Worm (Caenorhabditis elegans) whole organism, L3 larva: ENCODE measurements around the gene lmtr-5.

Experiments
- R02D3.7 ChIP-seq: fragments of 150-350 bp; optimal IDR thresholded peaks from 2 replicates; lab custom pipeline; 2014; ENCODE audit warnings: missing biosample characterization, missing genetic modification characterization
- aly-2 ChIP-seq: fragments of 150-350 bp; optimal IDR thresholded peaks from 2 replicates; lab custom pipeline; 2014; ENCODE audit warnings: missing biosample characterization, missing genetic modification characterization
- ceh-16 ChIP-seq: sonication (generic microtip); optimal IDR thresholded peaks from 2 replicates; lab custom pipeline; 2017; ENCODE audit warnings: missing biosample characterization, missing genetic modification characterization
- ceh-28 ChIP-seq: fragments of 150-350 bp; optimal IDR thresholded peaks from 2 replicates; lab custom pipeline; 2014; ENCODE audit warnings: missing biosample characterization, missing genetic modification reagents, missing genetic modification characterization
- ceh-82 ChIP-seq: fragments of 150-350 bp; optimal IDR thresholded peaks from 2 replicates; lab custom pipeline; 2014; ENCODE audit warnings: missing biosample characterization, missing genetic modification characterization
- ceh-9 ChIP-seq: sonication (generic microtip); optimal IDR thresholded peaks from 2 replicates; lab custom pipeline; 2018; ENCODE audit warnings: missing biosample characterization, missing genetic modification characterization
- egl-27 ChIP-seq: sonication (generic microtip); optimal IDR thresholded peaks from 4 replicates; lab custom pipeline; 2017; ENCODE audit warnings: missing biosample characterization, missing genetic modification reagents, missing genetic modification characterization
- elt-1 ChIP-seq: fragments of 150-350 bp; optimal IDR thresholded peaks from 2 replicates; lab custom pipeline; 2014; ENCODE audit warnings: missing biosample characterization, missing genetic modification characterization
- elt-2 ChIP-seq: sonication (generic microtip); optimal IDR thresholded peaks from 2 replicates; lab custom pipeline; 2016; ENCODE audit warnings: missing genetic modification reagents, mild to moderate bottlenecking, missing genetic modification characterization, missing compliant biosample characterization
- elt-3 ChIP-seq, 3 experiments: fragments of 150-350 bp in 1 of 3; sonication (generic microtip) in 2 of 3; optimal IDR thresholded peaks; 2 replicates in 2 of 3; 4 replicates in 1 of 3; lab custom pipeline; 2014 to 2017; ENCODE audit warnings: missing biosample characterization in 3 of 3, missing genetic modification characterization in 3 of 3
- eor-1 ChIP-seq, 2 experiments: fragments of 150-350 bp; optimal IDR thresholded peaks; 2 replicates each; lab custom pipeline; 2014 to 2018; ENCODE audit warnings: missing biosample characterization in 2 of 2, missing genetic modification characterization in 2 of 2
- fkh-2 ChIP-seq: fragments of 150-350 bp; optimal IDR thresholded peaks from 2 replicates; lab custom pipeline; 2014; ENCODE audit warnings: missing biosample characterization, missing genetic modification reagents, missing genetic modification characterization
- lin-39 ChIP-seq: fragments of 150-350 bp; optimal IDR thresholded peaks from 2 replicates; lab custom pipeline; 2018; ENCODE audit warnings: missing biosample characterization, missing genetic modification reagents, missing genetic modification characterization
- lsy-12 ChIP-seq: sonication (generic microtip); optimal IDR thresholded peaks from 2 replicates; lab custom pipeline; 2016; ENCODE audit warnings: mild to moderate bottlenecking, missing genetic modification characterization, missing compliant biosample characterization
- mml-1 ChIP-seq: fragments of 150-350 bp; sonication (generic microtip); optimal IDR thresholded peaks from 3 replicates; lab custom pipeline; 2014; ENCODE audit warnings: missing biosample characterization, missing genetic modification characterization
- nhr-11 ChIP-seq: fragments of 150-350 bp; optimal IDR thresholded peaks from 2 replicates; lab custom pipeline; 2014; ENCODE audit warnings: missing biosample characterization, missing genetic modification characterization
- nhr-12 ChIP-seq: fragments of 150-350 bp; optimal IDR thresholded peaks from 2 replicates; lab custom pipeline; 2014; ENCODE audit warnings: missing biosample characterization, missing genetic modification characterization
- nhr-23 ChIP-seq: fragments of 150-350 bp; optimal IDR thresholded peaks from 2 replicates; lab custom pipeline; 2014; ENCODE audit warnings: missing biosample characterization, missing genetic modification reagents, missing genetic modification characterization
- nhr-237 ChIP-seq: fragments of 150-350 bp; optimal IDR thresholded peaks from 2 replicates; lab custom pipeline; 2014; ENCODE audit warnings: missing biosample characterization, missing genetic modification characterization
- nhr-25 ChIP-seq: sonication (generic microtip); optimal IDR thresholded peaks from 2 replicates; lab custom pipeline; 2017; ENCODE audit warnings: missing biosample characterization, missing genetic modification characterization
- nhr-28 ChIP-seq: fragments of 150-350 bp; optimal IDR thresholded peaks from 2 replicates; lab custom pipeline; 2014; ENCODE audit warnings: missing biosample characterization, missing genetic modification characterization
- nhr-43 ChIP-seq: sonication (generic microtip); optimal IDR thresholded peaks from 2 replicates; lab custom pipeline; 2016; ENCODE audit warnings: mild to moderate bottlenecking, missing genetic modification characterization, missing compliant biosample characterization; ENCODE audit not compliant: poor library complexity, severe bottlenecking
- nhr-67 ChIP-seq: fragments of 150-350 bp; optimal IDR thresholded peaks from 2 replicates; lab custom pipeline; 2014; ENCODE audit warnings: missing biosample characterization, missing genetic modification characterization
- nhr-76 ChIP-seq: fragments of 150-350 bp; sonication (generic microtip); optimal IDR thresholded peaks from 5 replicates; lab custom pipeline; 2014; ENCODE audit warnings: missing biosample characterization, missing genetic modification characterization
- pha-4 ChIP-seq: fragments of 150-350 bp; optimal IDR thresholded peaks from 2 replicates; lab custom pipeline; 2014; ENCODE audit warnings: missing biosample characterization, missing genetic modification reagents, missing genetic modification characterization
- sea-2 ChIP-seq: fragments of 150-350 bp; sonication (generic microtip); optimal IDR thresholded peaks from 4 replicates; lab custom pipeline; 2014; ENCODE audit warnings: missing biosample characterization, missing genetic modification reagents, missing genetic modification characterization
- tbx-2 ChIP-seq: sonication (generic microtip); optimal IDR thresholded peaks from 2 replicates; lab custom pipeline; 2016; ENCODE audit warnings: mild to moderate bottlenecking, missing genetic modification characterization, missing compliant biosample characterization
- unc-62 ChIP-seq: fragments of 150-350 bp; sonication (generic microtip); optimal IDR thresholded peaks from 4 replicates; lab custom pipeline; 2014; ENCODE audit warnings: missing biosample characterization, missing genetic modification reagents, missing genetic modification characterization
- ztf-11 ChIP-seq: fragments of 150-350 bp; optimal IDR thresholded peaks from 2 replicates; lab custom pipeline; 2014; ENCODE audit warnings: missing biosample characterization, missing genetic modification characterization

The lmtr-5 gene

DNA sequence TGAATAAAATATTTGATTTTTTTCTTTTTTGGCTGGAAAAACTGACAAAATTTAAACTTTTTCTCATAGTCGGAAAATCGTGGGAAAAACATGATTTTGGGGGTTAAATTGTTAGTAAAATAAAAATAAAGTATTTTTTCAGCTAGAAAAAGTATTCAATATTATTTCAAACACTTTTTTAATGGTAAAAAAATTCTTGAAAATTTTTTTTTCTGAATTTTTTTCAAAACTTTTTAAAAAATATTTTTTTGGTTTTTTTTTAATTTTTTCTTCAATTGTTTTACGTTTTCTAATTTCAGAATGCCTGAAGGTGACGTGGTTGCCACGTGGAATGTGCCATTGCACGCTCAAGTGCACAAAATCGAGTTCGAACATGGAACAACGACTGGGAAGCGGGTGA, 28.5 kb upstream of the lmtr-5 start, which contains the start of gene C44B11.1:
TSS of gene C44B11.1 (plus strand) at position 301 of the 400 bp plus-strand sequence.
- TF ChIP-seq tbx-2 = no peak
- TF ChIP-seq ztf-11 = no peak
- no peak for TF ChIP-seq eor-1 (tag; optimal IDR thresholded peaks at IDR 0.05; lab: Kevin White, UChicago)
- TF ChIP-seq ceh-82 = no peak
- no peak for TF ChIP-seq unc-62 (GFP tag; lab: Kevin White, UChicago)
- no peak for TF ChIP-seq pha-4 (tag; lab: Kevin White, UChicago)
- TF ChIP-seq nhr-67 (tag; lab: Kevin White, UChicago) = no peak
- TF ChIP-seq fkh-2 (tag; lab: Kevin White, UChicago) = no peak
- no peak for TF ChIP-seq nhr-43 (tag; lab: Kevin White, UChicago)
- TF ChIP-seq nhr-11 (tag; lab: Kevin White, UChicago) = no peak
- TF ChIP-seq ceh-16 (tag; lab: Kevin White, UChicago) = no peak
- TF ChIP-seq egl-27 (tag; lab: Kevin White, UChicago) = no peak
- no peak for TF ChIP-seq aly-2 (tag; lab: Kevin White, UChicago)
- TF ChIP-seq lin-39 = no peak

DNA sequence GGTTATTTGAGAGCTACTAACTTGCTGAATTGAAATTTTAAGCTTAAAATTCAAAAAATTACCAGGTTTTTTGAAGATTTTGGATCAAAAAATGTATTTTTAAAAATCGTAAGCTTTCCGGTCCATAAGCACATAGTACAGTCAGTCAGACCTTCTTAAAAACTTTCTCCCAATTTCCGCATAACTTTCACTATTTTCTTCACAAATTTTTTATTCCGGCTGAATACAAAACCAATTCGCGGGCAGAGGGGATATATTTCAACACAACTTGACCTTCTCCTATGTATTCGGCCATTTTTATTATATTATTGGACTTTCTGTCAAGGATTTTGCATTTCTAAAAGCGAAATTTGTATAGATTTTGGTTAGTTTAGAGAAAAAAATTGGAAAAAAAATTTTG, 23.0 kb upstream of the lmtr-5 start:
- TF ChIP-seq nhr-237 = no peak
- no peak for TF ChIP-seq ztf-11
- no peak for TF ChIP-seq lsy-12 (tag; lab: Kevin White, UChicago)
- no peak for TF ChIP-seq ceh-9 (tag; lab: Kevin White, UChicago)
- TF ChIP-seq elt-1 = no peak
- TF ChIP-seq ceh-16 (tag; lab: Kevin White, UChicago) = no peak
- no peak for TF ChIP-seq ceh-28 (tag; lab: Kevin White, UChicago)
- no peak for TF ChIP-seq lin-39
- TF ChIP-seq, all 47 proteins: peak for 0

DNA sequence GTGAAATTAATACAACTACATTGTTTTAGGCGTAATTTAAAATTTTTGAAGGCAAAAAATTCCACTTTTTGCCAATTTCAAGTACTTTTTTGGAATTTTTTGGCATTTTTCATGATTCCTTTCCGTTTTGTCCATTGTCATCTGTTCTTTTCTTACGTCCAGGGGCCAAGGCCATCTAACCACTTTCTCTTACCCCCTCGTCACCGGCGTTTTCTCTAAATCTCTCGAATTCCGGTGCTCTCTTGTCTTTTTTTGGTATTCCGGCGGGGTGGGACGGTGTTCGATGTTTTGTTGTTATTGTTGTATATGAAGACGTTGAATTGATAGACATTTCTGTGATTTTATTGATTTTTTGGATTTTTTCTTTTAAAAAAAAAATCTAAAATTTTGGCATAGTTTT, 21.9 kb upstream of the lmtr-5 start:
- TF ChIP-seq elt-1 (no peak), nhr-23 (tag; lab: Kevin White, UChicago) (peak; percentile 64), nhr-25 (tag; lab: Kevin White, UChicago) (peak; percentile 80)
- TF ChIP-seq, all 47 proteins: peak for 2

DNA sequence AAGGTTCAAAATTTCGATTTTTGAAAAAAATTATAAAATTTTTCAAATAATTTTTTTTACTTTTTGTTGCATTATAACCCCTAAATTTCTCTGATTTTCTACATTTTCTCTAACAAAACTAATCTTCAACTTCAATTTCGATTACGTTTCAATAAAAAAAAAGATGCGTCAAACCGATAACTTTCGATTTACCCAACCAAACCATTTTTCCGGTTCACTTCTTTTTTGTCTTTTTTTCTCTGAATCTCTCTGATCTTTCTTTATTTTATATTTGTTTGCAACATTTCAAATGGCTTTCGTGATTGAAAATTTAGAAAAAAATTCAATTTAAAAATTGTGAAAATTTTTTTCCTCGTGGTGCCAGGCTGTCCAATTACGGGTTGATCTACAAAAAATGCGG, 20.0 kb upstream of the lmtr-5 start:
- TF ChIP-seq fkh-2 (tag; lab: Kevin White, UChicago) (no peak), sea-2 (no peak), elt-2 (no peak), nhr-43 (tag; lab: Kevin White, UChicago) (no peak)

DNA sequence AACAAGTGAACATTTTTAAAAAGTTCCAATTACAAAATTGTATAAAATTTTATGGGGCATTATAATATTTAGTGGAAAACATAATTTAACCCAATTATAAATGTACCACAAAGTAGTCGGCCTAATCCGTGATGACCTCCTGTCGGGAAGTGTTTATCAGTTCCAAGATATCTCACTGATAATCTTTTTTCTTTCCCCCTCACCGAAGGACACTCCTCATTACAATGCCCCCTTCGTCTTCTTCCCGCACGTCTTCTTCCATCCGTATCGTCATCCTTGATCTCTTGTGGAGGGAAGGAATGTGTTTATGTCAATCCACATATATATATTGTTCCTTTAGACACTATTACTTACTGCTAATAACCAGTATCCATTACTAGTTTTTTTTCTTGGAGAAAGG, 18.2 kb upstream of the lmtr-5 start, which contains the start of gene R148.5:
TSS of gene R148.5 (plus strand) at position 331 of the 400 bp plus-strand sequence.
- peak; percentile 14 for TF ChIP-seq elt-1
- TF ChIP-seq ceh-28 (tag; lab: Kevin White, UChicago) = no peak

DNA sequence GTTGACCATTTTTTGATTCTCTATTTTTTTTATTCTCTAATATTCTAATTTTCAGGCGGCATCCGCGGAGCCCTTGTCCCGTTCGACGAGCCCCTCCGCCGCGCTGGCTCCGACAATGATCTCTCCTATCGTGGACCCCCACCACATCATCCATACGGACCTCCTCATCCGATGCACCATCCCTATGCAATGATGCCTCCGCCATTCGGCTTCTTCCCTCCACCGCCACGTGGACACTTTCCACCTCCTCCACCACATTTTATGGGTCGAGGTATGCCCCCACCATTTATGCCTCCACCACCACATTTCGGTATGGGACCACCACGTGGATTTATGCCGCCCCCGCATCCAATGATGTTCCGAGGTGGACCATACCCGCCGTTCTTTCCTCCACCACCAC, 14.2 kb upstream of the lmtr-5 start:
- TF ChIP-seq eor-1 (tag; optimal IDR thresholded peaks at IDR 0.05; lab: Kevin White, UChicago) (no peak), aly-2 (tag; lab: Kevin White, UChicago) (no peak), R02D3.7 (tag; lab: Kevin White, UChicago) (no peak), lin-39 (no peak), nhr-28 (tag; lab: Kevin White, UChicago) (no peak), unc-62 (GFP tag; lab: Kevin White, UChicago) (no peak), tbx-2 (no peak), nhr-25 (tag; lab: Kevin White, UChicago) (no peak), elt-3 (tag; optimal IDR thresholded peaks at IDR 0.05; lab: Kevin White, UChicago) (no peak), elt-2 (no peak), mml-1 (tag; lab: Kevin White, UChicago) (no peak), ceh-82 (no peak), nhr-76 (tag; lab: Kevin White, UChicago) (no peak), nhr-12 (no peak)

DNA sequence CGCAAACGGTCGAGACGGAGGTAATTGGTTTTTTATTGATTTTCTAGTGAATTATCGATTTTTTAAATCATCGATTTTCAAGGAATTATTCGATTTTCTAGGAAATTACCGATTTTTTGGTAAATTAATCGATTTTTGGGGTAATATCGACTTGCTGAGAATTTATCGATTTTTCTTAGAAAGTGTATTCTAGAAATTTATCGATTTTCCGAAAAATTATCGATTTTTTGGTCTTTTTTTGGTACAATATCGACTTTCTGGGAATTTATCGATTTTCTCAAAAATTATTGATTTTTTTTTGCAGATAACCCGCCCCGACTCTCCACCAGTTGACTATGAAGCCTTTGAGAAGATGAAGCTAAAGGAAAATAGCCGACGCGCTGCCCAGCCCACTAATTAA, 12.9 kb upstream of the lmtr-5 start:
- TF ChIP-seq nhr-25 (tag; lab: Kevin White, UChicago) (no peak), ceh-28 (tag; lab: Kevin White, UChicago) (peak; percentile 97)
- TF ChIP-seq, all 47 proteins: peak for 1
